Worm (Caenorhabditis elegans) whole organism, L3 larva: ENCODE data around the gene F53A3.7.

Experiments used
- R02D3.7 ChIP-seq: fragments of 150-350 bp; optimal IDR thresholded peaks from 2 replicates; lab custom pipeline; 2014; ENCODE audit warnings: missing biosample characterization, missing genetic modification characterization
- ama-1 ChIP-seq: fragments of 150-350 bp; optimal IDR thresholded peaks from 2 replicates; lab custom pipeline; 2018
- hmg-11 ChIP-seq: sonication (generic microtip); optimal IDR thresholded peaks from 2 replicates; lab custom pipeline; 2016; ENCODE audit warnings: missing genetic modification characterization, missing compliant biosample characterization
- jun-1 ChIP-seq: fragments of 150-350 bp; optimal IDR thresholded peaks from 2 replicates; lab custom pipeline; 2014; ENCODE audit warnings: missing biosample characterization, missing genetic modification reagents, missing genetic modification characterization
- lin-15B ChIP-seq: fragments of 150-350 bp; optimal IDR thresholded peaks from 2 replicates; lab custom pipeline; 2014; ENCODE audit warnings: missing biosample characterization, missing genetic modification characterization
- nfya-1 ChIP-seq: sonication (generic microtip); optimal IDR thresholded peaks from 2 replicates; lab custom pipeline; 2017; ENCODE audit warnings: missing genetic modification characterization, mild to moderate bottlenecking, missing compliant biosample characterization, antibody characterized with exemption, moderate library complexity; ENCODE audit not compliant: insufficient read depth
- nhr-11 ChIP-seq: fragments of 150-350 bp; optimal IDR thresholded peaks from 2 replicates; lab custom pipeline; 2014; ENCODE audit warnings: missing biosample characterization, missing genetic modification characterization
- nhr-12 ChIP-seq: fragments of 150-350 bp; optimal IDR thresholded peaks from 2 replicates; lab custom pipeline; 2014; ENCODE audit warnings: missing biosample characterization, missing genetic modification characterization
- nhr-23 ChIP-seq: fragments of 150-350 bp; optimal IDR thresholded peaks from 2 replicates; lab custom pipeline; 2014; ENCODE audit warnings: missing biosample characterization, missing genetic modification reagents, missing genetic modification characterization
- nhr-237 ChIP-seq: fragments of 150-350 bp; optimal IDR thresholded peaks from 2 replicates; lab custom pipeline; 2014; ENCODE audit warnings: missing biosample characterization, missing genetic modification characterization
- nhr-67 ChIP-seq: fragments of 150-350 bp; optimal IDR thresholded peaks from 2 replicates; lab custom pipeline; 2014; ENCODE audit warnings: missing biosample characterization, missing genetic modification characterization
- unc-62 ChIP-seq: fragments of 150-350 bp; sonication (generic microtip); optimal IDR thresholded peaks from 4 replicates; lab custom pipeline; 2014; ENCODE audit warnings: missing biosample characterization, missing genetic modification reagents, missing genetic modification characterization
- zag-1 ChIP-seq: fragments of 150-350 bp; optimal IDR thresholded peaks from 2 replicates; lab custom pipeline; 2014; ENCODE audit warnings: missing biosample characterization, missing genetic modification characterization

DNA sequence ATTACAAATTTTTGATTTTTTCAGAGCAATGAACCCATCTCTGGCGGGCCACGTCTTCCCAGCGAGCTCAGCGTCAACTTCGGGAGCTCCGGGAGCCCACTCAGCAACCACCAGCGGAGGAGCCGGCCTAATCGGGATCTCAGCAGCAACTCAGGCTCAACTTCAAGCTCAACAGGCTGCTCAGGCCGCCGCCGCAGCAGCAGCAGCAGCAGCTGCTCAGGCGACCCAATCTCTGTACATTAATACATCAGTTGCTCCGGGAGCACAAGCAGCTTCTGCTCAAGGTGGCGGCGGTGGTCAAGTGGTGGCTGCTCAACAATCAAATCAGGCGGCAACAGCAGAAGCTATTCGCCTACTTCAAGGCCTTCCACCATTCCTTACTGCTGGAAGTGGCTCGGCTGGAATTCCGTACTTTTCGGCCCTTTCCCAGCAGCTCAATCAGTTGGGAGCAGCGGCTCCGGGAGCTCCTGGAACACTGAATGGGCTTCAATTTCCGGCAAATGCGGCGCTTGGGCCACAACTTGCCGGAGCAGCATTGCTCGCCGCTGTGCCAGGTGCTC, 20.5 kb upstream of the F53A3.7 start:
- TF ChIP-seq nhr-23 (tag; lab: Kevin White, UChicago) (no peak), jun-1 (tag; lab: Kevin White, UChicago) (no peak), unc-62 (GFP tag; lab: Kevin White, UChicago) (no peak), R02D3.7 (tag; lab: Kevin White, UChicago) (no peak), hmg-11 (tag; lab: Kevin White, UChicago) (no peak), ama-1 (lab: Kevin White, UChicago) (no peak), nhr-237 (tag; lab: Kevin White, UChicago) (no peak), nfya-1 (tag; lab: Kevin White, UChicago) (no peak), zag-1 (no peak), nhr-11 (no peak), lin-15B (tag; lab: Kevin White, UChicago) (no peak), nhr-12 (no peak), nhr-67 (tag; lab: Kevin White, UChicago) (no peak)
